Fruit fly (Drosophila melanogaster): ENCODE measurements around the gene CG17224.
A peak's percentile ranks its signal among the peaks of the same experiment; 100 is the strongest.

CG17224 gene

DNA sequence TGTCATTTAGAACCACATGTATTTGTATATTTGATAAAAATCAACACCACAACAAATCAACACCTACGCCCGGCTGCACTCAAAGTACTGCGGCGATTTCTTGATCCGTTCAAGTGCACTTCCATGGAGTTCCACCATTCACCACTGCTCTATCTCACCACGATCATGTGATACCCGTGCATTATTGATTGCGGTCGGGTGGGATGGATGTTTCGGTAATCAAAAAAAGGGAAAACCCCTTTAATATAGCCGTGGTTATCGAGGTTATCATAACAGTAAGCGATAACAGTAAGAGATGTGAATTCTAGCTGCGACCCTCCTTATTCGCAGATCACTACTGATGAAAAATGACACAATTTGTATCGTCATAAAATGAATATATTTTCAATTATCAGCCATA is at the start of gene CG17224, which contains the start of gene CG17264:
CG17224 (minus strand) TSS at position 97 of the 400 bp plus-strand sequence.
CG17264 (plus strand) TSS at position 297 of the 400 bp plus-strand sequence.
- TF ChIP-seq CG17801 (GFP tag; optimal IDR thresholded peaks at IDR 0.05; ENCODE audit: partially characterized antibody), result peak; percentile 23

DNA sequence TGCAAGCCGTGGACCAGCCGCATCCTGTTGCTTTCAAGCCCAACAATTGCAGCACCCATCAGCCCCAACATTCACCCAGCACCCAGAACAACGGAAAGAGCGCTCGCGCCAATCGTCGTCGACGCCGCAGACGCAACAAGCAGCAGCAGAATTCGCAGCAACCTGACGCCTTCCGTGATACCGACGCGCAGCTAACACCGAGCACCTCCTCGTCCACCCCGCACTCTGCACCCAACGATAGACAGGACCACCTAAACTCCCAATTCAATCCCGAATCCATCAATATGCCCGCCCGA is 41.5 kb upstream of the CG17224 start:
- TF ChIP-seq CG17801 (GFP tag; optimal IDR thresholded peaks at IDR 0.05; ENCODE audit: partially characterized antibody), result no peak

DNA sequence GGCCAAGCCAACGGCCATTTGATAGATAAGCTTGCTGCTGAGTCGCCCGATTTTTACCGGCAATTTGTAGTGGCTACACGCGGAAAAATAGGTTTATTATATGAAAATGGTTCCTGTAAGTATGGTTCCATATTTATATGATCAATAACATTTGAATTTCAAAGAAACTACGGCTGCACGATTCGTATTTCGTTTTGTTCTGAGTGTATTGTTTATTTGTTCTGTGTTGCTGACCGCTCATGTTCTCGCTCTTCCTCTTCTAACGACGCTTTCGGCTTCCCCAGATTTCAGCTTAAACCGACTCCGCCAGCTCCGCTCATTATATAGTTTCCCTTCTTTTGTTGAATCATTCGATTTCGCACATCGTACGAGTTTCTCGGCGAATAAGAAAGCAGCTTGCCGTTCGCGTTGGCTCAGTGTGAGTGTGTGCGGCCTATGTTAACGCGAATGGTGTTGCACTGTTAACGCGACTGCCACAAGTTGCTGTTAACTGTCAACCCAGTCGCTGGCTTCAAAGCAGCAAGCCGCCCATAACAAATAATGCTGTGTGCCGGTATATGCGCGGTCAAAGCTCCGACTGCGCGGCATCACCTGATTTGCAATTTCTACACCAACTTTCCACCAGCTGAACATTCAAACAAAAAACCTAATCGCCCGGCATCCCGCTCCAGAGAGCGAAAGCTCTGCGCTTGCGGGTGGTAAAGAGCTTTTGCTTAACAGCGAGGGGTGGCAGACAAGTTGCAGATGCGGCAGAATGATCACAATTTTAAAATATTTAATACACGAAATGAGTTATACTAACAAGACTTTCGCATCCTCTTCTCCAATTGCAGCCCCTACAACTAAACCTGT is 40.9 kb upstream of the CG17224 start:
- TF ChIP-seq CG17801 (GFP tag; optimal IDR thresholded peaks at IDR 0.05; ENCODE audit: partially characterized antibody), result peak; percentile 80

DNA sequence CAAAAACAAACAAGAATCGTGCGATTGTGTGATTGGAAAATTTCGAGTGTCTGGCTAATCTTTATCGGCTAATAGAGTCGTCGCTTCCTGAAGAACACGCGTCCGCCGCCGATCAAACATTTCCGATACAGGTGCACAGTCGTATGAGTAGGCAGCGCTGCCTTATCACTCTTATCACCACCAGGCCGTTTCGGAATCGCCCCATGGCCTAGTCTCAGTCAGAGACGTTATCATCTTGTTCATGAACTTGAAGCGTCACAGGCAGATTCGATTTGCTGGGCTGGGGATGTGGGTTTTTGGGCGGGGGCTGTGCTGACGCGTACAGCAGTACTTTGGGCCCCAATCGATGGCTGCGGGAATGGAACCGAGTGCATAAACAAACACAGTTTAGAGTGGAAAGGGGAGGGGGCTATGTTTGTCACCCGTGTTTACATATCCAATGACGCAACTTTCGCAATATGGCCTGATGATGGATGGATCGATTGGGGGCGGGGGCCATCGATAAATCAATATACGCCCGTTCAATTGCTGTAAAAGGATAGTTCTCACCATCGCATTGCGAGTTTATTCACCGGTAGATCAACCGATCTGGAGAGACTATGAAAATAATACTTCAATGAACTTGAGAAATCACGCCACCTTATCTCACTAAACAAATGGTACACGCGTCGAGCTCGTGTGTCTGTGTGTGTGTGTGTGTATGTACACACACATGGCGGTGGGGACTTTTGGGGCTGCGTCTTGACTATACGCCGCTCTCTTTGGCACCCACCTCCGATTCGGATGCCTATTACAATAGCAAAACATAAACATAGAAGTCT is 40.1 kb upstream of the CG17224 start:
- peak; percentile 8 for TF ChIP-seq CG17801 (GFP tag; optimal IDR thresholded peaks at IDR 0.05; ENCODE audit: partially characterized antibody)

DNA sequence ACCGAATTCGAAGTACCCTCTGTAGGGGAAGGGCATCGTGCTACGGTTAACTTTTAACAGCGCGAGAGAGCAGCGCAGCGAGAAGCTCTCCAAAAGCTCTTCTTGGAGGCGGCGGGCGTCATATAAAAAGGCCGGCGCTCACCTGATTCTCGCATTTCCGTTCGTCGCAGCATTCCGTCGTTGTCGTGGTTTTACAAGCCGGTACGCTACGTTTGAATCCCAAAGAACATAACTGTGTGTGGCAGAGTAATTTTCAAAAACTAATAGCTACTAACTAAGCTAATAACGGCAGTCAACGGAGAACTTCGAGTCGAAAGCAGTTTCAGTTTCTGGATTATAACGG is 38.3 kb upstream of the CG17224 start, which contains the start of gene FASN1:
FASN1 (plus strand) TSS at position 151 of the 343 bp plus-strand sequence.
- peak; percentile 84 for TF ChIP-seq CG17801 (GFP tag; optimal IDR thresholded peaks at IDR 0.05; ENCODE audit: partially characterized antibody)

DNA sequence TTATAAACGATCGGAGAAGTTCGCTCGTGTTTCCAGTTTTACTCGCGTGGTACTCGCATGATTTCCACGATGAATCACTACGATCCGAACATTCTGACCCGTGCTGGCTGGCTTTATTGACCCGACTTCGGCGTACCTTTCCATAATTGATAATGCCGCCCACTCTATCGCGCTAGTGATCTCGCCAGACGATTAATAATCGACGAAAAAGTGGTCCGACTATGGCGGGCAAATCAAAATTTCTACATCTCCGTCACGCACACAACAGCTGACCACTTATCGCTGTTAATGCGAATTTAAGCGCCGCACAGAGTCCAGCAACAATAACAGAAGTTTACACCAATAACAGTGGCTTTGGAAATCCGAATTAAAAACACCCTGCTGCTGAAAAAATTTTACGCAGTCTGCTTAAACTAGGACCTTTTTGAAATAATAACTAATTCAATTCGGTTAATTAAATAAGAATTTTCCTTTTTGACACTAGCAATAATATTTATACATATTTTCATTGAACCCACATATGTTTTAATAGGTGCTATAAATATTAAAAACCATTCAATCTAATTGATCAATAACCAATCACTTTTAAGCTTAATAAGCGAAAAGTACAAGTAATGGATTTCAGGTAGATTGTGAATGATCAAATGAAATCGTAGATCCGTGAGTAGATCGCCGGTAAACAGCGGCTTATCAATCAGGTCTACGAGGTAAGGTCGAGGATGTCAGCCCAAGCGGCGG is 37.8 kb upstream of the CG17224 start:
- no peak for TF ChIP-seq CG17801 (GFP tag; optimal IDR thresholded peaks at IDR 0.05; ENCODE audit: partially characterized antibody)

DNA sequence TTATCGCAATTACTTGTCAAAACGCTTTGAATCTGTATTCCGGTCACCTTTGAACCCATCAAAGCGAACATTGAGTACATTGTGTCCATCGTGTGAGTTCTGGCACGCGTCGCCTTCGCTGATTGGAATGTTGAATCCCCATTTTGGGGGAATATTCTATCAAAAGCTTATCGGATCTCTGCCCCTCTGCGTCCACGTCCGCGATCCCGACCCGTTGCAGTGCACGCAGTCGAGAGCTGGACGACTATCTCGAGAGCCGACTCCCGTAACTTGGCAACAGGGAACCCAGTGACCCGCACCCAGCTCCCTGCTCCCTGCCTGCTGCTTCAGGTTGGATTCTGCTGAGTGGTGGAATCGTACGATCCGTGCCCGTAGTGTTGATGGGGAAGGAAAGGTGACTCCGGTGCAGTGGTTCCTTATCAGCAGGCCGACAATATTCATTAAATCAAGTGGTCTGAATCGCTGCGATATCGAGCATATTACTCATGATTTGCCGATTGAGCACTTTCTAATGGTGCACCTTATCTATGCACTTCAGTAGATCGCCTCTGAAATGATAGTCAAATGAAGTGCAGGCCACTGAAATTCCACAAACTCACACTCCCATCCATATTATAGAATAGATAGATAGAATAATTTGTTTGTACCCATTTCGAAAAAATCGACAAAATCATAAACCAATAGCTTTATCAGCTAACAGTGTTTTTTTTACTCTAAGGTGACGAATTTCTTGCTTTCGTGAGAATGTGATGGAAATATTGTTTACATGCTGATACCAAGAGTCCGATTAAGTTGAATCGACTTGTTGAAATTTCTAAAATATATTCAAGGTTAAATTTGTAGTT is 26.8 kb upstream of the CG17224 start:
- no peak for TF ChIP-seq CG17801 (GFP tag; optimal IDR thresholded peaks at IDR 0.05; ENCODE audit: partially characterized antibody)

DNA sequence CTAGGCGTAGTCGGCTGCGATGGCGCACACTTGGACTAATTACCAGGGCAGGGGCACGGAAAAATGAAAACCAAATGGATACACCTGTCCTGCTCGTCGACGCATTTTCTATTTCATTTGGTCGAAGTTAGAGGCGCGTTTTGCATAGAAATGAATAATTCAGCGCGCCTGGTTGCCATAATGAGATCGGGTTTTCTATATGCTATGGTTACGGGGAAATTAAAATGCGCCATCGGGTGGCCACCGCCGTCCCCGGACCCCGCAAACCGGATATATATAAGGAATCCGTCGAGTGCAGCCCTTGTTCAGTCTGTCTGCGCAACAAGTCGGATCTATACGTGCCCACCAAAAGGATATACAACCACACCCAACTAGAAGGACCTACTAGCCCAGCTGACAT is 25.5 kb upstream of the CG17224 start, which contains the start of gene FASN2:
FASN2 (plus strand) TSS at position 301 of the 400 bp plus-strand sequence.
- TF ChIP-seq CG17801 (GFP tag; optimal IDR thresholded peaks at IDR 0.05; ENCODE audit: partially characterized antibody), result no peak

DNA sequence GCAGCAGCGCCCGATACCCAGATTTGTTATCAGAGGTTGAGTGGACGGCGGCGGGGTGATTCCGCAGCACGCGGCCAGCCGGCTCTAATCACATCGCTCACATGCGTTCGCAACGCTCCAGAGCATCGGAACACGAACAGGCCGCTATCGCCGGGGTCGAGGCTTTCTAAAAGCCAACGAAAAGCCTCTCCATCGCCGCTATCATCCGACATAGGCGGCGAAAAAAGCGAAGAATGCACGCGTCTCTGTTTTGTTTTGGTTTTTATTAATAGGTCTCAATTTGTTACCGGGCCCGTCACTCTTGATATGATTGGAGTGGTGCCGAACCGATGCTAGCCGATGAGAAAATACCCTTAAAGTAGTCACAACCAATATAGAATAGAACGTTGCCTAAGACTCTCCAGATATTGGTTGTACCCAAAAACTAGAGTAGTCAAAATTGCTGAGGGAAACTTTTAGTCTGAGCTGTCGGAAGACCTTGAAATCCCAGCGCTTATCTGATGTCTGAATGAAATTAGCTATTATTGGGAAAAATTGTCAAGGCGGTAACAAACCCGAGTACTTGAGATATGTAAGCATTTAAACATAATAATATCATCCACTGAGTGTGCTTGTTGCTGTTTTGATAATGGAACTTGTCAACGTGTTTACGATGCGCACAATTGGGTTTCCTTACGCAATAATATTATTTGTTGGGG is 24.0 kb upstream of the CG17224 start, which contains the start of gene CG17261:
CG17261 (plus strand) TSS at position 634 of the 698 bp plus-strand sequence.
- TF ChIP-seq CG17801 (GFP tag; optimal IDR thresholded peaks at IDR 0.05; ENCODE audit: partially characterized antibody), result peak; percentile 17

DNA sequence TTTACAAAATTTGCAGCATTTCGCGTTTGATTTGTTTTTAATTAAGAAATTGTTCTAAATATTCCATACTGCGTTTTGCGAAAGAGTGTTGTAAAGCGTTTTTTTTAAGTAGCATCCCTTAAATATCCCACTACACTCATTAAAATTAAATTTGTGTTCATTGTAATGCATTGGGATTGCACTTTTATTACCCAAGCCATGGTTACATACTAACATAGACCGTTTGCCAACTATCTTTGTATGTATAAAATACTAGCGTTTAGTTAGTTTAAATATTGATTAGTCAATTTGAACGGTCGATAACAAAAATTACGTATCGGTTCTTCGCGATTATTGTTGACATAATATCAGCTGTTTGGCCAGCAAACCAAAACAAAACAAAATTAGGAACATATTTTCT is 21.7 kb upstream of the CG17224 start, which contains the start of the genes cnir and CG17221:
cnir (minus strand) TSS at position 39 of the 400 bp plus-strand sequence.
CG17221 (plus strand) TSS at position 203 of the 400 bp plus-strand sequence.
- peak; percentile 71 for TF ChIP-seq CG17801 (GFP tag; optimal IDR thresholded peaks at IDR 0.05; ENCODE audit: partially characterized antibody)

DNA sequence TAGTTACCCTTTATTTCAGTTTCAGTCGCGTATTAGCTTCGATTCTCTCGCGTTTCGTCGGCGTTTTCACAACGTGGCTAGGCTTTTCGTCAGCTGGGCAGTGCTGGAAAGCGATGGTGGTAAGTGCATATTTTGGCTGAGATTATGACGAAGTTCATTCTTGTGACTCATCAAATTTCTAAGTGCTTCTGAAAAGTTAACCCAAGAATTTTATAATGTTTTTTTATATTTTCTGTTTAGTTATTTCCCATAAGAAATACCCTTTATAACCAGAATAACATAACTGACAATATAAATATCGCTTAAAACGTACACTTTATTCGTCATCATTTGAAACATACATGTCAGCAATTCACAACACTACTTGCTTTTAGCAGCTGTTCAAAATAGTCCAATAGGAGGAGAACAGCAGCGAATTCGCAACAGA is 19.1 kb upstream of the CG17224 start, which contains the start of the genes CG17260 and SerRS:
CG17260 (plus strand) TSS at position 78 of the 427 bp plus-strand sequence.
SerRS (minus strand) TSS at position 251 of the 427 bp plus-strand sequence.
- TF ChIP-seq CG17801 (GFP tag; optimal IDR thresholded peaks at IDR 0.05; ENCODE audit: partially characterized antibody), result peak; percentile 92

DNA sequence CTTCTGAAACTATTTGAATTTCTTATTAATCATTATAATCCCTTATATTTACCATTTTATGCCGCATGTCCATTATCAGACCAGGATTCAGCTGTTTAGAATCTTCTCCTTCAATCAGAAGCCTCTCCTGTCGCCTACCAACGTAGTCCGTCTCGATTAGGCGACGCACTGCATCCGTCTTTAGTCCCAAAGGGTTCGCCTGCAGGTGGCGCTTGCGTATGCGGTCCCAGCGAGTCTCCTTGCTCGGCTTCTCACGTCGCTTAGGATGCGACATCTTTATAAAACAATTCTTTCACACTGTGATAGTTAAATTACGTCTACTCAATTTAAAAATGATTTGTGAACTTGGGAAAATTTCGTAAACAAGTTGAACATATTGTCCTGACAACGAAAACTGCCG is 16.9 kb upstream of the CG17224 start, which contains the start of gene CG17258:
CG17258 (minus strand) TSS at position 380 of the 400 bp plus-strand sequence.
- TF ChIP-seq CG17801 (GFP tag; optimal IDR thresholded peaks at IDR 0.05; ENCODE audit: partially characterized antibody), result no peak

DNA sequence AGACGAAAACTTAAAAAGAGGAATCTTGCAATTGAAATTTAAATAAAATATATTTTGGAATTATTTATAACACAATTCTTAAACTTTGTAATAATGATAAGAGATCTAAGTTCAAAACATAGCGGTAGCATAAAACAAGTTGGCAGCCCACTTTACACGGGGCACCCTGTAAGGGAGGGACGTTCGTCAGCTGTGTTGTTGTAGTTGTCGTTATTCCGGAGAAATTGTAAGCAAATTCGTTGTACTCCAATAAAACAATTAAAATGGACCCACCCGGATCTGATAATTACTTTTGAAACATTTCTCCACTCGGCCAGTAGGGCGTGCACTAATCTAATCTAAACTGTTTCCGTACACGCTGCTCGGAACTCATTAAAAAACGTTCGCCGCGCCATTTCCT is 12.2 kb upstream of the CG17224 start, which contains the start of gene GABPI:
GABPI (plus strand) TSS at position 190 of the 400 bp plus-strand sequence.
- peak; percentile 3 for TF ChIP-seq CG17801 (GFP tag; optimal IDR thresholded peaks at IDR 0.05; ENCODE audit: partially characterized antibody)
